Worm (Caenorhabditis elegans) whole organism, late embryonic: Measurements from ENCODE around the gene fut-2.

Experiments used
- C38D4.7 ChIP-seq: fragments of 200-800 bp; sonication (Bioruptor generic); optimal IDR thresholded peaks from 2 replicates; lab custom pipeline; 2018; ENCODE audit warnings: mild to moderate bottlenecking, missing genetic modification characterization, moderate library complexity, missing compliant biosample characterization
- F13H6.1 ChIP-seq: sonication (generic microtip); optimal IDR thresholded peaks from 2 replicates; lab custom pipeline; 2016; ENCODE audit warnings: missing genetic modification characterization, missing compliant biosample characterization
- K02D7.2 ChIP-seq: sonication (generic microtip); optimal IDR thresholded peaks from 2 replicates; lab custom pipeline; 2017; ENCODE audit warnings: mild to moderate bottlenecking, missing genetic modification characterization, missing compliant biosample characterization
- ahr-1 ChIP-seq: sonication (generic microtip); optimal IDR thresholded peaks from 2 replicates; lab custom pipeline; 2016; ENCODE audit warnings: missing genetic modification characterization, missing compliant biosample characterization
- ama-1 ChIP-seq: fragments of 150-350 bp; optimal IDR thresholded peaks from 2 replicates; lab custom pipeline; 2014
- ceh-2 ChIP-seq: sonication (generic microtip); optimal IDR thresholded peaks from 2 replicates; lab custom pipeline; 2016; ENCODE audit warnings: missing genotype, missing genetic modification characterization, missing compliant biosample characterization
- ceh-22 ChIP-seq: sonication (generic microtip); optimal IDR thresholded peaks from 2 replicates; lab custom pipeline; 2017; ENCODE audit warnings: missing biosample characterization, missing genetic modification characterization
- ceh-45 ChIP-seq: fragments of 200-800 bp; sonication (Bioruptor generic); IDR thresholded peaks from 2 replicates; pipeline ENCODE4 v1.3.6; 2022; ENCODE audit warnings: missing genetic modification reagents, missing genetic modification characterization, missing compliant biosample characterization
- che-1 ChIP-seq: sonication (generic microtip); optimal IDR thresholded peaks from 2 replicates; lab custom pipeline; 2016; ENCODE audit warnings: mild to moderate bottlenecking, missing genetic modification characterization, missing compliant biosample characterization
- dve-1 ChIP-seq: sonication (generic microtip); optimal IDR thresholded peaks from 2 replicates; lab custom pipeline; 2017; ENCODE audit warnings: antibody characterized with exemption, mild to moderate bottlenecking, missing genetic modification characterization, missing compliant biosample characterization
- elt-2 ChIP-seq: sonication (generic microtip); optimal IDR thresholded peaks from 2 replicates; lab custom pipeline; 2016; ENCODE audit warnings: missing genetic modification reagents, missing genetic modification characterization, missing compliant biosample characterization
- fkh-10 ChIP-seq: fragments of 150-350 bp; optimal IDR thresholded peaks from 2 replicates; lab custom pipeline; 2014; ENCODE audit warnings: missing biosample characterization, missing genetic modification reagents, missing genetic modification characterization
- hlh-15 ChIP-seq: sonication (generic microtip); optimal IDR thresholded peaks from 2 replicates; lab custom pipeline; 2016; ENCODE audit warnings: missing genetic modification characterization, missing compliant biosample characterization
- hlh-8 ChIP-seq: sonication (generic microtip); optimal IDR thresholded peaks from 2 replicates; lab custom pipeline; 2016; ENCODE audit warnings: missing genotype, missing genetic modification characterization, missing compliant biosample characterization
- lim-6 ChIP-seq: sonication (generic microtip); optimal IDR thresholded peaks from 2 replicates; lab custom pipeline; 2016; ENCODE audit warnings: missing genetic modification characterization, missing compliant biosample characterization
- madf-2 ChIP-seq: sonication (generic microtip); optimal IDR thresholded peaks from 2 replicates; lab custom pipeline; 2017; ENCODE audit warnings: missing genetic modification characterization, missing compliant biosample characterization
- nhr-11 ChIP-seq: fragments of 150-350 bp; optimal IDR thresholded peaks from 2 replicates; lab custom pipeline; 2014; ENCODE audit warnings: missing biosample characterization, missing genetic modification characterization
- nhr-232 ChIP-seq: sonication (generic microtip); optimal IDR thresholded peaks from 2 replicates; lab custom pipeline; 2016; ENCODE audit warnings: missing genetic modification characterization, missing compliant biosample characterization
- odd-2 ChIP-seq: sonication (generic microtip); optimal IDR thresholded peaks from 2 replicates; lab custom pipeline; 2017; ENCODE audit warnings: antibody characterized with exemption, mild to moderate bottlenecking, missing genetic modification characterization, missing compliant biosample characterization
- pag-3 ChIP-seq: sonication (generic microtip); optimal IDR thresholded peaks from 2 replicates; lab custom pipeline; 2016; ENCODE audit warnings: missing compliant biosample characterization, missing genetic modification characterization, borderline replicate concordance
- pax-1 ChIP-seq: fragments of 150-350 bp; optimal IDR thresholded peaks from 2 replicates; lab custom pipeline; 2014; ENCODE audit warnings: missing biosample characterization, missing genetic modification characterization
- pha-2 ChIP-seq: sonication (generic microtip); optimal IDR thresholded peaks from 2 replicates; lab custom pipeline; 2017; ENCODE audit warnings: mild to moderate bottlenecking, missing genetic modification characterization, missing compliant biosample characterization
- pha-4 ChIP-seq: fragments of 150-350 bp; optimal IDR thresholded peaks from 2 replicates; lab custom pipeline; 2018; ENCODE audit warnings: missing biosample characterization, missing genetic modification reagents, missing genetic modification characterization
- pqm-1 ChIP-seq: sonication (generic microtip); optimal IDR thresholded peaks from 2 replicates; lab custom pipeline; 2016; ENCODE audit warnings: missing genetic modification characterization, missing compliant biosample characterization
- rnt-1 ChIP-seq: sonication (generic microtip); optimal IDR thresholded peaks from 2 replicates; lab custom pipeline; 2016; ENCODE audit warnings: missing genetic modification characterization, missing compliant biosample characterization
- sdc-2 ChIP-seq: sonication (generic microtip); optimal IDR thresholded peaks from 2 replicates; lab custom pipeline; 2016; ENCODE audit warnings: missing genotype, missing genetic modification characterization, missing compliant biosample characterization
- sox-2 ChIP-seq: fragments of 200-800 bp; sonication (Bioruptor generic); IDR thresholded peaks from 2 replicates; pipeline ENCODE4 v1.3.6; 2022; ENCODE audit warnings: missing genetic modification reagents, missing genetic modification characterization, missing compliant biosample characterization
- sox-4 ChIP-seq: sonication (generic microtip); optimal IDR thresholded peaks from 2 replicates; lab custom pipeline; 2017; ENCODE audit warnings: mild to moderate bottlenecking, missing genetic modification characterization, inconsistent platforms, missing compliant biosample characterization
- unc-3 ChIP-seq, 2 experiments: fragments of 200-800 bp in 1 of 2; sonication (Bioruptor generic) in 1 of 2; sonication (generic microtip) in 1 of 2; conservative IDR thresholded peaks in 1 of 2; optimal IDR thresholded peaks in 1 of 2; 2 replicates each; pipeline versions ENCODE4 v1.3.6 to Lab custom; 2016 to 2022; ENCODE audit warnings: missing compliant biosample characterization in 2 of 2, missing genetic modification characterization in 2 of 2, missing genetic modification reagents in 1 of 2
- zip-5 ChIP-seq: sonication (generic microtip); optimal IDR thresholded peaks from 2 replicates; lab custom pipeline; 2016; ENCODE audit warnings: missing genetic modification characterization, missing compliant biosample characterization
- ztf-16 ChIP-seq: sonication (generic microtip); optimal IDR thresholded peaks from 2 replicates; lab custom pipeline; 2017; ENCODE audit warnings: missing genetic modification characterization, missing compliant biosample characterization

The fut-2 gene

DNA sequence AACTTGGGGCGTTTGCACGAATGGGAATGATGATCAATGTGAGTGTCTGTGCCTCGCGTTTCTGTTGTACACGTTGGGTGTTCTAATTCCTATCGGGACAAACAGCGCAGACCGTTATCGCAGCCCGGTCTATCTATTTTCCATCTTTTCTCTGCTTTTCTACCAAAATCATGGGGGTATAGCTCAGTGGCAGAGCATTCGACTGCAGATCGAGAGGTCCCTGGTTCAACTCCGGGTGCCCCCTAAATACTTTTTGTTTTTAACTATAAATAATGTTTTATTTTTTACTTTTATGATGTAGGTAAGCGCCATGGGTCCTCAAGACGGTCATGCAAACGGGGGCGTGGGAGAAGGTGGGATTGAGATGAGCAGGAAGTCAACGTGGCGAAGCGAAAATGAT lies 16.1 kb downstream of the fut-2 start:
- no peak for TF ChIP-seq madf-2 (tag; lab: Kevin White, UChicago)
- TF ChIP-seq elt-2, result peak; percentile 60
- TF ChIP-seq dve-1 (tag; lab: Kevin White, UChicago), result no peak
- TF ChIP-seq C38D4.7 (GFP tag; lab: Kevin White, UChicago), result peak; percentile 5
- no peak for TF ChIP-seq pag-3
- peak; percentile 6 for TF ChIP-seq che-1 (tag; lab: Kevin White, UChicago)
- no peak for TF ChIP-seq ceh-45 (GFP tag; lab: Robert Waterston, UW)
- no peak for TF ChIP-seq lim-6 (tag; lab: Kevin White, UChicago)

DNA sequence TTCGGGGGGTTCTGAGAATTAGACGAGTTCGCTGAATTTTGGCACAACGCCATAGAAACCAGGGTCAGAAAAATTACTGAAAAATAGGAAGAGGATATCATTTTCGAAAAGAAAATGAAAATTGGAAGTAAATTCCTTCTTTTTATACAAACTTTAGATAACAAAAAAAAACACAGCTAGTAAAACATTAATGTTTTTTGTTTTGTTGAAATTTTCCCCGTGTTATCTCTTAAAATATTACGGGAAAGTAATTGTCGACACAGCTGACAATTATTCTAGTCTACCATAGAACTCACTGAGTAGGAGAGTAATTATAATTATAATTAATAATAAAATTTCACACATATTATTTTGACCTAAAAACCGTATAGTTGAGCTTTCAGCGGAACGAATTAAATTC lies 16.6 kb downstream of the fut-2 start, which contains the start of gene spp-26:
Gene spp-26, minus strand, starts transcription at position 101 of the 400 bp plus-strand sequence.
- TF ChIP-seq ztf-16, result no peak
- TF ChIP-seq zip-5 (tag; lab: Kevin White, UChicago), result no peak
- no peak for TF ChIP-seq ceh-2 (tag; lab: Kevin White, UChicago)

- TF ChIP-seq sox-2, result no peak
- no peak for TF ChIP-seq nhr-232 (tag; lab: Kevin White, UChicago)
- TF ChIP-seq pqm-1 (tag; lab: Kevin White, UChicago), result no peak
- no peak for TF ChIP-seq lim-6 (tag; lab: Kevin White, UChicago)
- no peak for TF ChIP-seq unc-3 (GFP tag; conservative IDR thresholded peaks at IDR 0.05; lab: Robert Waterston, UW)
- no peak for TF ChIP-seq unc-3 (tag; optimal IDR thresholded peaks at IDR 0.05; lab: Kevin White, UChicago)
- no peak for TF ChIP-seq che-1 (tag; lab: Kevin White, UChicago)
- no peak for TF ChIP-seq rnt-1 (tag; lab: Kevin White, UChicago)
- TF ChIP-seq sdc-2 (tag; lab: Kevin White, UChicago), result no peak
- no peak for TF ChIP-seq hlh-15
- TF ChIP-seq C38D4.7 (GFP tag; lab: Kevin White, UChicago), result no peak
- TF ChIP-seq pha-4 (tag; lab: Kevin White, UChicago), result no peak
- TF ChIP-seq nhr-11 (tag; lab: Kevin White, UChicago), result no peak
- no peak for TF ChIP-seq F13H6.1 (tag; lab: Kevin White, UChicago)
- TF ChIP-seq hlh-8, result no peak
- TF ChIP-seq madf-2 (tag; lab: Kevin White, UChicago), result no peak
Measured at ce11 chrV:6558103-6558502, 17.6 kb downstream of the fut-2 start, which contains the start of gene spp-20. Gene spp-20 (minus strand): TSS chrV:6558203.

DNA sequence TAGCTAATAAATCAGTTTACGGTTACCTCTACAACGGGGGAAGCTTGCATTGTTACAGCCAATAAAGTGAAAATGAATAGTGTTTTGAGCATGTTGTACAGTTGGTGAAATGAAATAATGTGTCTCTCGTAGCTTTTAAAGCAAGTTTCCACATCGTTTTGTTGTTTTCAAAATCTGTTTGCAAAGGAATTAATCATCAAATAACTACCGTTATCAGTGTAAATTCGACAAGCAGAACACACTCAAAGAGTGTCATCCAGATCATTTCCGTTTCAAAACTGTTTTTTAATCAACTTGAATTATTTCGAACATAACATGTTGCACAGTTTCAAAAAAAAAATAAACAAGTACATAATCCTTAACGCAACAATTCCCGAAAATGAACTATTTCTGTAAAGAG lies 18.7 kb downstream of the fut-2 start, which contains the start of gene spp-27:
Gene spp-27, minus strand, starts transcription at position 101 of the 400 bp plus-strand sequence.
- TF ChIP-seq che-1 (tag; lab: Kevin White, UChicago) (no peak), ceh-22 (no peak), madf-2 (tag; lab: Kevin White, UChicago) (no peak), fkh-10 (GFP tag; lab: Kevin White, UChicago) (no peak), pax-1 (no peak)

ce11 chrV:6554308-6554707 lies 21.4 kb downstream of the fut-2 start, which contains the start of gene K04A8.19:
Gene K04A8.19 (minus strand): TSS chrV:6554408.
- TF ChIP-seq pag-3 (no peak), sox-4 (no peak), hlh-15 (no peak), pha-2 (tag; lab: Kevin White, UChicago) (no peak), ahr-1 (tag; lab: Kevin White, UChicago) (no peak), zip-5 (tag; lab: Kevin White, UChicago) (no peak), K02D7.2 (tag; lab: Kevin White, UChicago) (no peak), madf-2 (tag; lab: Kevin White, UChicago) (no peak), pax-1 (no peak), ama-1 (no peak), F13H6.1 (tag; lab: Kevin White, UChicago) (no peak), ceh-22 (no peak), odd-2 (tag; lab: Kevin White, UChicago) (no peak)
